Fruit fly (Drosophila melanogaster) whole organism, embryonic: Measurements from ENCODE around the gene wek.

Experiments
- Ada2b ChIP-seq: fragments of 200-800 bp; sonication (Bioruptor generic); IDR thresholded peaks from 2 replicates; pipeline ENCODE4 v1.3.6; 2022; ENCODE audit warnings: missing biosample characterization, missing genetic modification characterization
- Atf6 ChIP-seq: fragments of 200-800 bp; sonication (Bioruptor generic); IDR thresholded peaks from 2 replicates; pipeline ENCODE4 v1.3.6; 2022; ENCODE audit warnings: missing biosample characterization, missing genetic modification characterization
- Awh ChIP-seq: fragments of 200-800 bp; sonication (Bioruptor generic); IDR thresholded peaks from 2 replicates; pipeline ENCODE4, ENCODE4 v1.3.6; 2022; ENCODE audit warnings: missing biosample characterization, missing genetic modification characterization
- CG10321 ChIP-seq: fragments of 200-800 bp; sonication (Bioruptor generic); IDR thresholded peaks from 2 replicates; pipeline ENCODE4 v1.3.6; 2022; ENCODE audit warnings: missing biosample characterization, missing genetic modification characterization
- CG11723 ChIP-seq: fragments of 200-800 bp; sonication (Bioruptor generic); optimal IDR thresholded peaks from 2 replicates; lab custom pipeline; 2017; ENCODE audit warnings: missing biosample characterization, mild to moderate bottlenecking, missing genetic modification characterization
- CG12071 ChIP-seq: fragments of 200-800 bp; sonication (Bioruptor generic); optimal IDR thresholded peaks from 3 replicates; lab custom pipeline; 2018; ENCODE audit warnings: missing biosample characterization, mild to moderate bottlenecking, missing genetic modification characterization
- CG1233 ChIP-seq: fragments of 200-800 bp; sonication (Bioruptor generic); optimal IDR thresholded peaks from 4 replicates; lab custom pipeline; 2018; ENCODE audit warnings: missing biosample characterization, mild to moderate bottlenecking, missing genetic modification characterization
- CG15514 ChIP-seq: fragments of 200-800 bp; sonication (Bioruptor generic); optimal IDR thresholded peaks from 3 replicates; lab custom pipeline; 2017; ENCODE audit warnings: missing biosample characterization, missing genetic modification characterization, mild to moderate bottlenecking, moderate library complexity, missing genetic modification reagents
- CG17361 ChIP-seq: fragments of 200-800 bp; sonication (Bioruptor generic); IDR thresholded peaks from 3 replicates; pipeline ENCODE4 v1.3.6; 2022; ENCODE audit warnings: missing biosample characterization, missing genetic modification characterization
- CG17568 ChIP-seq: fragments of 200-800 bp; sonication (Bioruptor generic); optimal IDR thresholded peaks from 2 replicates; lab custom pipeline; 2018; ENCODE audit warnings: missing biosample characterization, mild to moderate bottlenecking, missing genetic modification characterization, moderate library complexity
- CG1832 ChIP-seq: fragments of 200-800 bp; sonication (Bioruptor generic); optimal IDR thresholded peaks from 2 replicates; lab custom pipeline; 2017; ENCODE audit warnings: missing biosample characterization, mild to moderate bottlenecking, missing genetic modification characterization, inconsistent platforms
- CG18619 ChIP-seq: fragments of 200-800 bp; sonication (Bioruptor generic); optimal IDR thresholded peaks from 3 replicates; lab custom pipeline; 2017; ENCODE audit warnings: missing biosample characterization, mild to moderate bottlenecking, missing genetic modification characterization
- CG2202 ChIP-seq: fragments of 200-800 bp; sonication (Bioruptor generic); optimal IDR thresholded peaks from 2 replicates; lab custom pipeline; 2018; ENCODE audit warnings: missing biosample characterization, mild to moderate bottlenecking, missing genetic modification characterization
- CG34376 ChIP-seq: fragments of 200-800 bp; sonication (Bioruptor generic); optimal IDR thresholded peaks from 2 replicates; lab custom pipeline; 2018; ENCODE audit warnings: missing biosample characterization, mild to moderate bottlenecking, missing genetic modification characterization
- CG3995 ChIP-seq: fragments of 200-800 bp; sonication (Bioruptor generic); optimal IDR thresholded peaks from 3 replicates; lab custom pipeline; 2016; ENCODE audit warnings: missing biosample characterization, missing genetic modification characterization
- CG43689 ChIP-seq: fragments of 200-800 bp; sonication (Bioruptor generic); IDR thresholded peaks from 2 replicates; pipeline ENCODE4 v1.3.6; 2022; ENCODE audit warnings: missing biosample characterization, missing genetic modification characterization
- CG6654 ChIP-seq: fragments of 200-800 bp; sonication (Bioruptor generic); optimal IDR thresholded peaks from 2 replicates; lab custom pipeline; 2017; ENCODE audit warnings: missing biosample characterization, mild to moderate bottlenecking, missing genetic modification characterization
- CG7372 ChIP-seq: fragments of 200-800 bp; sonication (Bioruptor generic); IDR thresholded peaks from 2 replicates; pipeline ENCODE4 v1.3.6; 2022; ENCODE audit warnings: missing biosample characterization, missing genetic modification characterization
- CG8359 ChIP-seq: fragments of 200-800 bp; sonication (Bioruptor generic); optimal IDR thresholded peaks from 2 replicates; lab custom pipeline; 2017; ENCODE audit warnings: missing biosample characterization, mild to moderate bottlenecking, missing genetic modification characterization, borderline replicate concordance
- D19B ChIP-seq: fragments of 200-800 bp; sonication (Bioruptor generic); optimal IDR thresholded peaks from 2 replicates; lab custom pipeline; 2017; ENCODE audit warnings: missing biosample characterization, mild to moderate bottlenecking, missing genetic modification characterization
- Doc3 ChIP-seq: fragments of 200-800 bp; sonication (Bioruptor generic); IDR thresholded peaks from 3 replicates; pipeline ENCODE4 v1.3.6; 2022; ENCODE audit warnings: missing biosample characterization, missing genetic modification characterization; ENCODE audit not compliant: partially characterized antibody
- Fer1 ChIP-seq: fragments of 200-800 bp; sonication (Bioruptor generic); optimal IDR thresholded peaks from 2 replicates; lab custom pipeline; 2017; ENCODE audit warnings: missing biosample characterization, mild to moderate bottlenecking, missing genetic modification characterization
- HHEX ChIP-seq: fragments of 200-800 bp; sonication (Bioruptor generic); optimal IDR thresholded peaks from 3 replicates; lab custom pipeline; 2017; ENCODE audit warnings: missing biosample characterization, mild to moderate bottlenecking, missing genetic modification characterization, missing genetic modification reagents
- HLH3B ChIP-seq: fragments of 200-800 bp; sonication (Bioruptor generic); IDR thresholded peaks from 2 replicates; pipeline ENCODE4 v1.3.6; 2022; ENCODE audit warnings: missing biosample characterization, missing genetic modification characterization
- Mes4 ChIP-seq: fragments of 200-800 bp; sonication (Bioruptor generic); optimal IDR thresholded peaks from 2 replicates; lab custom pipeline; 2016; ENCODE audit warnings: missing biosample characterization, missing genetic modification characterization
- NC2α ChIP-seq: fragments of 200-800 bp; sonication (Bioruptor generic); optimal IDR thresholded peaks from 2 replicates; lab custom pipeline; 2016; ENCODE audit warnings: missing biosample characterization, missing genetic modification characterization
- Poxn ChIP-seq: fragments of 200-800 bp; sonication (Bioruptor generic); IDR thresholded peaks from 2 replicates; pipeline ENCODE4 v1.3.6; 2022; ENCODE audit warnings: missing biosample characterization, missing genetic modification characterization
- az2 ChIP-seq: fragments of 200-800 bp; sonication (Bioruptor generic); optimal IDR thresholded peaks from 3 replicates; lab custom pipeline; 2016; ENCODE audit warnings: missing biosample characterization, missing genetic modification characterization
- bigmax ChIP-seq: fragments of 200-800 bp; sonication (Bioruptor generic); optimal IDR thresholded peaks from 2 replicates; lab custom pipeline; 2018; ENCODE audit warnings: missing biosample characterization, mild to moderate bottlenecking, missing genetic modification characterization
- caup ChIP-seq: fragments of 200-800 bp; sonication (Bioruptor generic); optimal IDR thresholded peaks from 3 replicates; lab custom pipeline; 2017; ENCODE audit warnings: missing biosample characterization, mild to moderate bottlenecking, missing genetic modification characterization, moderate library complexity; ENCODE audit not compliant: severe bottlenecking
- cwo ChIP-seq: fragments of 200-800 bp; sonication (Bioruptor generic); optimal IDR thresholded peaks from 3 replicates; lab custom pipeline; 2017; ENCODE audit warnings: missing biosample characterization, missing genetic modification characterization, mild to moderate bottlenecking, moderate library complexity, missing genetic modification reagents
- dati ChIP-seq: fragments of 200-800 bp; sonication (Bioruptor generic); IDR thresholded peaks from 2 replicates; pipeline ENCODE4 v1.3.6; 2022; ENCODE audit warnings: missing biosample characterization, missing genetic modification characterization
- dmrt11E ChIP-seq: fragments of 200-800 bp; sonication (Bioruptor generic); optimal IDR thresholded peaks from 3 replicates; lab custom pipeline; 2018; ENCODE audit warnings: missing biosample characterization, mild to moderate bottlenecking, missing genetic modification characterization, moderate library complexity
- dpn ChIP-seq, 2 experiments: fragments of 200-800 bp; sonication (Bioruptor generic); optimal IDR thresholded peaks; 3 replicates each; lab custom pipeline; 2016; ENCODE audit warnings: missing biosample characterization in 2 of 2, missing genetic modification characterization in 2 of 2
- fd102C ChIP-seq: fragments of 200-800 bp; sonication (Bioruptor generic); optimal IDR thresholded peaks from 2 replicates; lab custom pipeline; 2018; ENCODE audit warnings: missing biosample characterization, mild to moderate bottlenecking, missing genetic modification characterization, moderate library complexity
- gt ChIP-seq: fragments of 200-800 bp; sonication (Bioruptor generic); IDR thresholded peaks from 2 replicates; pipeline ENCODE4 v1.3.6; 2022; ENCODE audit warnings: missing biosample characterization, missing genetic modification characterization
- h ChIP-seq: fragments of >200 bp; optimal IDR thresholded peaks from 2 replicates; lab custom pipeline; 2017
- hb ChIP-seq: fragments of 200-800 bp; sonication (Bioruptor generic); IDR thresholded peaks from 3 replicates; pipeline ENCODE4 v1.3.6; 2022; ENCODE audit warnings: missing biosample characterization, missing genetic modification characterization; ENCODE audit not compliant: partially characterized antibody
- lbe ChIP-seq: fragments of 200-800 bp; sonication (Bioruptor generic); optimal IDR thresholded peaks from 2 replicates; lab custom pipeline; 2016; ENCODE audit warnings: missing biosample characterization, mild to moderate bottlenecking, missing genetic modification characterization
- onecut ChIP-seq: fragments of 200-800 bp; sonication (Bioruptor generic); IDR thresholded peaks from 2 replicates; pipeline ENCODE4 v1.3.6; 2022; ENCODE audit warnings: missing biosample characterization, missing genetic modification characterization
- pros ChIP-seq: fragments of 200-800 bp; sonication (Bioruptor generic); optimal IDR thresholded peaks from 3 replicates; lab custom pipeline; 2019; ENCODE audit warnings: missing biosample characterization, mild to moderate bottlenecking, missing genetic modification characterization, moderate library complexity
- sens-2 ChIP-seq: fragments of 200-800 bp; sonication (Bioruptor generic); IDR thresholded peaks from 2 replicates; pipeline ENCODE4 v1.3.6; 2022; ENCODE audit warnings: missing biosample characterization, missing genetic modification characterization
- sisA ChIP-seq: fragments of 200-800 bp; sonication (Bioruptor generic); IDR thresholded peaks from 2 replicates; pipeline ENCODE4 v1.3.6; 2022; ENCODE audit warnings: missing biosample characterization, missing genetic modification characterization
- sr ChIP-seq: fragments of 200-800 bp; sonication (Bioruptor generic); IDR thresholded peaks from 3 replicates; pipeline ENCODE4 v1.3.6; 2022; ENCODE audit warnings: missing biosample characterization, missing genetic modification characterization
- stwl ChIP-seq: fragments of 200-800 bp; sonication (Bioruptor generic); optimal IDR thresholded peaks from 3 replicates; lab custom pipeline; 2018; ENCODE audit warnings: missing biosample characterization, mild to moderate bottlenecking, missing genetic modification characterization, moderate library complexity
- tap ChIP-seq: fragments of 200-800 bp; optimal IDR thresholded peaks from 3 replicates; lab custom pipeline; 2019; ENCODE audit warnings: missing biosample characterization, mild to moderate bottlenecking, missing genetic modification characterization, moderate library complexity
- tgo ChIP-seq: fragments of 200-800 bp; sonication (Bioruptor generic); IDR thresholded peaks from 3 replicates; pipeline ENCODE4 v1.3.6; 2022; ENCODE audit warnings: missing biosample characterization, missing genetic modification characterization
- trem ChIP-seq: fragments of 200-800 bp; optimal IDR thresholded peaks from 3 replicates; lab custom pipeline; 2019; ENCODE audit warnings: missing biosample characterization, mild to moderate bottlenecking, missing genetic modification characterization, moderate library complexity
- wor ChIP-seq: fragments of 200-800 bp; sonication (Bioruptor generic); IDR thresholded peaks from 2 replicates; pipeline ENCODE4 v1.3.6; 2022; ENCODE audit warnings: missing biosample characterization, missing genetic modification characterization

wek gene

dm6 chr2L:15746600-15747393 is 21.4 kb downstream of the wek start (continued):
- peak; percentile 69 for TF ChIP-seq CG7372 (GFP tag; lab: Robert Waterston, UW)
- no peak for TF ChIP-seq fd102C (GFP tag; lab: Kevin White, UChicago)
- peak; percentile 91 for TF ChIP-seq HHEX (GFP tag; lab: Kevin White, UChicago)
- peak; percentile 35 for TF ChIP-seq CG17568 (GFP tag; lab: Kevin White, UChicago)
- TF ChIP-seq D19B (GFP tag; lab: Kevin White, UChicago): peak; percentile 84
- TF ChIP-seq HLH3B: peak; percentile 73
- 0 out of 2 replicates have a peak, but pooled peaks have one; percentile 25 for TF ChIP-seq dati
- TF ChIP-seq trem (tag; lab: Kevin White, UChicago): peak; percentile 92
- TF ChIP-seq CG18619 (GFP tag; lab: Kevin White, UChicago): peak; percentile 92
- TF ChIP-seq Poxn (GFP tag; lab: Robert Waterston, UW): no peak
- peak; percentile 99 for TF ChIP-seq CG17361 (GFP tag; lab: Robert Waterston, UW)
- no peak for TF ChIP-seq NC2α
- TF ChIP-seq stwl (tag; lab: Kevin White, UChicago): peak; percentile 40
- TF ChIP-seq wor (GFP tag; lab: Robert Waterston, UW): peak; percentile 74
- TF ChIP-seq sisA (GFP tag; lab: Robert Waterston, UW): peak; percentile 72
- TF ChIP-seq h (lab: Kevin White, UChicago): no peak
- TF ChIP-seq CG34376 (GFP tag; lab: Kevin White, UChicago): no peak
- peak; percentile 54 for TF ChIP-seq pros (GFP tag; lab: Kevin White, UChicago)
- TF ChIP-seq Ada2b (GFP tag; lab: Robert Waterston, UW): peak; percentile 74
- TF ChIP-seq dmrt11E: peak; percentile 97
- peak; percentile 83 for TF ChIP-seq Awh (GFP tag; lab: Robert Waterston, UW)
- peak; percentile 85 for TF ChIP-seq Fer1 (GFP tag; lab: Kevin White, UChicago)
- TF ChIP-seq CG2202 (tag; lab: Kevin White, UChicago): peak; percentile 73
- peak; percentile 45 for TF ChIP-seq lbe (GFP tag; lab: Kevin White, UChicago)
- TF ChIP-seq hb (GFP tag; lab: Robert Waterston, UW): no peak
- TF ChIP-seq dpn (GFP tag; optimal IDR thresholded peaks at IDR 0.05; lab: Kevin White, UChicago): peak in 1 of 2 experiments; percentile 85
- no peak for TF ChIP-seq sr (GFP tag; lab: Robert Waterston, UW)
- peak; percentile 52 for TF ChIP-seq onecut (GFP tag; lab: Robert Waterston, UW)
- no peak for TF ChIP-seq Doc3 (GFP tag; lab: Robert Waterston, UW)
- no peak for TF ChIP-seq CG12071 (GFP tag; lab: Kevin White, UChicago)
- TF ChIP-seq sens-2 (GFP tag; lab: Robert Waterston, UW): no peak
- TF ChIP-seq tgo (GFP tag; lab: Robert Waterston, UW): peak; percentile 85
- peak; percentile 60 for TF ChIP-seq CG15514 (GFP tag; lab: Kevin White, UChicago)
- TF ChIP-seq Atf6: peak; percentile 59; the same call in 1 of the 2 replicates
- peak; percentile 87 for TF ChIP-seq caup (GFP tag; lab: Kevin White, UChicago)
- peak; percentile 68 for TF ChIP-seq CG8359 (GFP tag; lab: Kevin White, UChicago)
- TF ChIP-seq CG10321 (GFP tag; lab: Robert Waterston, UW): no peak
- TF ChIP-seq gt (GFP tag; lab: Robert Waterston, UW): peak; percentile 66
- peak; percentile 82 for TF ChIP-seq CG6654 (GFP tag; lab: Kevin White, UChicago)
- peak; percentile 94 for TF ChIP-seq CG1233 (GFP tag; lab: Kevin White, UChicago)
- TF ChIP-seq CG11723: peak; percentile 81
- TF ChIP-seq bigmax (GFP tag; lab: Kevin White, UChicago): no peak
- TF ChIP-seq Mes4: peak; percentile 18
- no peak for TF ChIP-seq CG43689 (GFP tag; lab: Robert Waterston, UW)
- TF ChIP-seq CG1832 (GFP tag; lab: Kevin White, UChicago): peak; percentile 47
- peak; percentile 90 for TF ChIP-seq az2 (GFP tag; lab: Kevin White, UChicago)
- TF ChIP-seq CG3995 (GFP tag; lab: Kevin White, UChicago): no peak
- peak; percentile 87 for TF ChIP-seq tap (tag; lab: Kevin White, UChicago)
- TF ChIP-seq cwo (GFP tag; lab: Kevin White, UChicago): peak; percentile 79
